Worm (Caenorhabditis elegans) whole organism, young adult: ENCODE data around the gene F35C8.8.

Experiments used
- D2030.7 ChIP-seq: fragments of 200-800 bp; sonication (Bioruptor generic); IDR thresholded peaks from 2 replicates; pipeline ENCODE4 v1.3.6; 2022; ENCODE audit warnings: missing genetic modification reagents, missing genetic modification characterization, missing compliant biosample characterization
- F10E7.11 ChIP-seq: sonication (generic microtip); optimal IDR thresholded peaks from 2 replicates; lab custom pipeline; 2017; ENCODE audit warnings: mild to moderate bottlenecking, missing genetic modification characterization, moderate library complexity, missing compliant biosample characterization
- F22D6.2 ChIP-seq: sonication (generic microtip); optimal IDR thresholded peaks from 2 replicates; lab custom pipeline; 2016; ENCODE audit warnings: mild to moderate bottlenecking, missing genetic modification characterization, missing compliant biosample characterization
- F23B12.7 ChIP-seq: sonication (generic microtip); optimal IDR thresholded peaks from 2 replicates; lab custom pipeline; 2017; ENCODE audit warnings: missing genetic modification characterization, mild to moderate bottlenecking, missing compliant biosample characterization, antibody characterized with exemption, moderate library complexity; ENCODE audit not compliant: insufficient read depth
- F37B4.10 ChIP-seq: fragments of 200-800 bp; sonication (Bioruptor generic); IDR thresholded peaks from 2 replicates; pipeline ENCODE4 v1.3.6; 2022; ENCODE audit warnings: missing genetic modification characterization, missing compliant biosample characterization
- Y53F4B.3 ChIP-seq: fragments of 200-800 bp; sonication (Bioruptor generic); IDR thresholded peaks from 2 replicates; pipeline ENCODE4 v1.3.6; 2022; ENCODE audit warnings: missing genetic modification reagents, missing genetic modification characterization, missing compliant biosample characterization
- Y67H2A.10 ChIP-seq: fragments of 200-800 bp; sonication (Bioruptor generic); conservative IDR thresholded peaks from 2 replicates; pipeline ENCODE4 v1.3.6; 2022; ENCODE audit warnings: missing genetic modification reagents, missing genetic modification characterization, missing compliant biosample characterization
- aptf-2 ChIP-seq: fragments of 200-800 bp; sonication (Bioruptor generic); conservative IDR thresholded peaks from 2 replicates; pipeline ENCODE4 v1.3.6; 2022; ENCODE audit warnings: missing genetic modification reagents, missing genetic modification characterization, missing compliant biosample characterization
- atf-7 ChIP-seq: sonication (generic microtip); optimal IDR thresholded peaks from 2 replicates; lab custom pipeline; 2017; ENCODE audit warnings: mild to moderate bottlenecking, missing genetic modification characterization, missing compliant biosample characterization
- attf-3 ChIP-seq: fragments of 200-800 bp; sonication (Bioruptor generic); conservative IDR thresholded peaks from 2 replicates; pipeline ENCODE4 v1.3.6; 2022; ENCODE audit warnings: missing genetic modification reagents, missing genetic modification characterization, missing compliant biosample characterization
- ceh-40 ChIP-seq: fragments of 200-800 bp; sonication (Bioruptor generic); IDR thresholded peaks from 2 replicates; pipeline ENCODE4 v1.3.6; 2022; ENCODE audit warnings: missing genetic modification characterization, missing compliant biosample characterization
- die-1 ChIP-seq: sonication (generic microtip); optimal IDR thresholded peaks from 2 replicates; lab custom pipeline; 2016; ENCODE audit warnings: missing genotype, mild to moderate bottlenecking, missing genetic modification characterization, missing compliant biosample characterization
- egl-44 ChIP-seq: fragments of 200-800 bp; sonication (Bioruptor generic); IDR thresholded peaks from 2 replicates; pipeline ENCODE4 v1.3.6; 2022; ENCODE audit warnings: missing genetic modification reagents, missing genetic modification characterization, missing compliant biosample characterization
- egrh-3 ChIP-seq: fragments of 200-800 bp; sonication (Bioruptor generic); IDR thresholded peaks from 2 replicates; pipeline ENCODE4 v1.3.6; 2022; ENCODE audit warnings: missing genetic modification reagents, missing genetic modification characterization, missing compliant biosample characterization
- ets-4 ChIP-seq: fragments of 200-800 bp; sonication (Bioruptor generic); optimal IDR thresholded peaks from 2 replicates; lab custom pipeline; 2018; ENCODE audit warnings: mild to moderate bottlenecking, missing genetic modification characterization, missing compliant biosample characterization
- him-1 ChIP-seq: sonication (generic microtip); optimal IDR thresholded peaks from 2 replicates; lab custom pipeline; 2016; ENCODE audit warnings: missing genotype, missing genetic modification reagents, missing genetic modification characterization, missing compliant biosample characterization
- hlh-12 ChIP-seq: sonication (generic microtip); optimal IDR thresholded peaks from 2 replicates; lab custom pipeline; 2016; ENCODE audit warnings: missing genetic modification characterization, missing compliant biosample characterization
- hsf-1 ChIP-seq: fragments of 200-800 bp; sonication (Bioruptor generic); IDR thresholded peaks from 2 replicates; pipeline ENCODE4 v1.3.6; 2022; ENCODE audit warnings: missing genetic modification reagents, missing genetic modification characterization, missing compliant biosample characterization
- lin-54 ChIP-seq: fragments of 200-800 bp; sonication (Bioruptor generic); optimal IDR thresholded peaks from 2 replicates; lab custom pipeline; 2018; ENCODE audit warnings: mild to moderate bottlenecking, missing genetic modification characterization, missing compliant biosample characterization
- lir-1 ChIP-seq: fragments of 200-800 bp; sonication (Bioruptor generic); conservative IDR thresholded peaks from 2 replicates; pipeline ENCODE4 v1.3.6; 2022; ENCODE audit warnings: missing genetic modification reagents, missing genetic modification characterization, missing compliant biosample characterization
- madf-10 ChIP-seq: sonication (generic microtip); optimal IDR thresholded peaks from 2 replicates; lab custom pipeline; 2016; ENCODE audit warnings: mild to moderate bottlenecking, missing genetic modification characterization, missing compliant biosample characterization
- madf-3 ChIP-seq: fragments of 200-800 bp; sonication (Bioruptor generic); IDR thresholded peaks from 2 replicates; pipeline ENCODE4 v1.3.6; 2022; ENCODE audit warnings: missing genetic modification reagents, missing genetic modification characterization, missing compliant biosample characterization
- madf-6 ChIP-seq: fragments of 200-800 bp; sonication (Bioruptor generic); IDR thresholded peaks from 2 replicates; pipeline ENCODE4 v1.3.6; 2022; ENCODE audit warnings: missing genetic modification reagents, missing genetic modification characterization, missing compliant biosample characterization
- madf-8 ChIP-seq: fragments of 200-800 bp; sonication (Bioruptor generic); conservative IDR thresholded peaks from 2 replicates; pipeline ENCODE4 v1.3.6; 2022; ENCODE audit warnings: missing genetic modification reagents, missing genetic modification characterization, missing compliant biosample characterization
- mcd-1 ChIP-seq: fragments of 200-800 bp; sonication (Bioruptor generic); IDR thresholded peaks from 2 replicates; pipeline ENCODE4 v1.3.6; 2022; ENCODE audit warnings: missing genetic modification reagents, missing genetic modification characterization, missing compliant biosample characterization
- nfyb-1 ChIP-seq: fragments of 200-800 bp; sonication (Bioruptor generic); IDR thresholded peaks from 2 replicates; pipeline ENCODE4 v1.3.6; 2022; ENCODE audit warnings: missing genetic modification reagents, missing genetic modification characterization, missing compliant biosample characterization
- nhr-179 ChIP-seq: sonication (generic microtip); optimal IDR thresholded peaks from 2 replicates; lab custom pipeline; 2016; ENCODE audit warnings: mild to moderate bottlenecking, missing genetic modification characterization, missing compliant biosample characterization
- rpc-1 ChIP-seq, 2 experiments: fragments of 150-350 bp in 1 of 2; sonication (generic microtip) in 1 of 2; optimal IDR thresholded peaks; 2 replicates each; lab custom pipeline; 2014 to 2018; ENCODE audit warnings: missing biosample characterization in 1 of 2, missing genetic modification characterization in 1 of 2, missing genetic modification reagents in 1 of 2, missing genotype in 1 of 2
- sdz-38 ChIP-seq: sonication (generic microtip); optimal IDR thresholded peaks from 2 replicates; lab custom pipeline; 2016; ENCODE audit warnings: missing genotype, missing genetic modification characterization, missing compliant biosample characterization
- snpc-1.1 ChIP-seq: sonication (generic microtip); optimal IDR thresholded peaks from 2 replicates; lab custom pipeline; 2017; ENCODE audit warnings: missing genetic modification characterization, mild to moderate bottlenecking, missing compliant biosample characterization, antibody characterized with exemption, moderate library complexity, missing genotype, missing genetic modification reagents; ENCODE audit not compliant: insufficient read depth
- zfh-2 ChIP-seq: fragments of 200-800 bp; sonication (Bioruptor generic); conservative IDR thresholded peaks from 2 replicates; pipeline ENCODE4 v1.3.6; 2022; ENCODE audit warnings: missing genetic modification reagents, missing genetic modification characterization, missing compliant biosample characterization
- zim-3 ChIP-seq: sonication (generic microtip); optimal IDR thresholded peaks from 2 replicates; lab custom pipeline; 2017; ENCODE audit warnings: mild to moderate bottlenecking, missing genetic modification characterization, moderate library complexity, missing compliant biosample characterization
- ztf-18 ChIP-seq: sonication (generic microtip); optimal IDR thresholded peaks from 2 replicates; lab custom pipeline; 2016; ENCODE audit warnings: missing genotype, mild to moderate bottlenecking, missing genetic modification characterization, missing compliant biosample characterization
- ztf-22 ChIP-seq: fragments of 200-800 bp; sonication (Bioruptor generic); optimal IDR thresholded peaks from 2 replicates; lab custom pipeline; 2018; ENCODE audit warnings: mild to moderate bottlenecking, missing genetic modification characterization, moderate library complexity, missing compliant biosample characterization
- ztf-25 ChIP-seq: fragments of 200-800 bp; sonication (Bioruptor generic); IDR thresholded peaks from 2 replicates; pipeline ENCODE4 v1.3.6; 2022; ENCODE audit warnings: missing genetic modification reagents, missing genetic modification characterization, missing compliant biosample characterization
- ztf-6 ChIP-seq: fragments of 200-800 bp; sonication (Bioruptor generic); IDR thresholded peaks from 2 replicates; pipeline ENCODE4 v1.3.6; 2022; ENCODE audit warnings: missing genetic modification reagents, missing genetic modification characterization, missing compliant biosample characterization

Gene F35C8.8

DNA sequence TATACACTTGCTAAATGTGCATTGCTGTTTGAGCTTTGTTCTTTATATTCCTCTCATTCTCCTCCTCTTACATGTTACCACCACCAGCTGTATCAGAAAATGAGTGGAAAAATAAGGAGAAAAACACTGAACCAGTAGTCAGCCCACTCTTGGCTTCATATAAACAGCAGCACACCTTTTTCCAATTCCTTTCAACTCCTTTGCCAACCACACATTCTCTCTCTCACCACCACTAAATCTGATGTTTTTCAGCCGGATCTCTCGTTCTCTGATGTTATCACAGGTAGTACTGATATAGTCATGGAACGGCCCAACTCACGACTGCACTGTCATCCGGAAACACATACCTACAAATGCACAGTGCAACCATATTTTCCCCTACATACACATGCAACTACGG, 14.1 kb upstream of the F35C8.8 start, which contains the start of gene kcnl-3:
Gene kcnl-3 (plus strand): TSS at position 301 of the 400 bp plus-strand sequence.
- no peak for TF ChIP-seq die-1 (tag; lab: Kevin White, UChicago)
- no peak for TF ChIP-seq aptf-2 (GFP tag; lab: Robert Waterston, UW)
- no peak for TF ChIP-seq F23B12.7
- TF ChIP-seq zfh-2, result no peak
- no peak for TF ChIP-seq ztf-22
- TF ChIP-seq nfyb-1 (GFP tag; lab: Robert Waterston, UW), result no peak
- no peak for TF ChIP-seq madf-8 (GFP tag; lab: Robert Waterston, UW)
- no peak for TF ChIP-seq ceh-40
- no peak for TF ChIP-seq madf-6 (GFP tag; lab: Robert Waterston, UW)
- TF ChIP-seq Y67H2A.10 (GFP tag; lab: Robert Waterston, UW), result no peak
- TF ChIP-seq ets-4, result no peak
- no peak for TF ChIP-seq ztf-6 (GFP tag; lab: Robert Waterston, UW)
- TF ChIP-seq snpc-1.1, result no peak
- TF ChIP-seq madf-3 (GFP tag; lab: Robert Waterston, UW), result no peak

DNA sequence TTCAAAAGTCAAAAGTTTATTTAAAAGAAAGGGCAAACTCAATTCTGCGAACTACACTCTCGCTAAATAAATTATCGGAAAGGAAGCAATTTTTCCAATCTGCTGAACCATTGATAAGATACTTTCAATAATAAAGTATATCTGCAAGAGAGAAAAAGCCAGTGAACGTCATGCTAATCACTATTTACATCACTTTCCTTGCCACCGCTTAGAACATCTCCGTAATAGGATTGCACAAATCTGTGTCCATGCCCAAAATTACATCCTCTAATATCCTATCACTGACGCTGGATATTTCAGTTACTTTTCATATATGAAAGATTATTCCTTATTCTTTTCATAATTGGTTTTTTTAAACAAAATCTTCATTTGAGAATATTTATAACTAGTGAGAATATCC, 10.3 kb upstream of the F35C8.8 start:
- no peak for TF ChIP-seq zim-3
- TF ChIP-seq atf-7 (tag; lab: Kevin White, UChicago), result no peak
- no peak for TF ChIP-seq ztf-25 (GFP tag; lab: Robert Waterston, UW)
- no peak for TF ChIP-seq F10E7.11
- no peak for TF ChIP-seq lin-54 (GFP tag; lab: Kevin White, UChicago)
- TF ChIP-seq F23B12.7, result no peak
- no peak for TF ChIP-seq ztf-18 (tag; lab: Kevin White, UChicago)
- no peak for TF ChIP-seq hlh-12
- no peak for TF ChIP-seq D2030.7 (GFP tag; lab: Robert Waterston, UW)

DNA sequence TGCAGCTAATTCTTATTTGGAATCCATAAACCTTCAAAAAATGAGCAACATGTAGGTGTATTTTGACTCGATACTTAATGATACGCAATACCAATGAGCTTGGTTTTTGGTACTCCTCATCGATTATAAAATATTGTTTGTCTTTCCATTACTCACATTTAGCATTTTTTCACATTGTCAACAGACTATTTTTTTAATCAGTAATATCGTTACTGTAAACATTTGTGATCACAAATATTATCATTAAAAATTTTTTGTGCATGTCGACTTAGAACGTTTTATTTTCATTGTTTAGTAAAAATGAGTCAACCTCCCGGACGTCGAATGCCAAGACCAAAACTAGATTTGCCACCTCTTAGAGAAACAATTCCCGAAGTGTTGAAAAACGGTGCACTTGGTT, 4.9 kb upstream of the F35C8.8 start, which contains the start of gene sek-5:
Gene sek-5 (plus strand): TSS at position 301 of the 400 bp plus-strand sequence.
- no peak for TF ChIP-seq Y53F4B.3 (GFP tag; lab: Robert Waterston, UW)
- no peak for TF ChIP-seq lir-1 (GFP tag; lab: Robert Waterston, UW)
- TF ChIP-seq mcd-1 (GFP tag; lab: Robert Waterston, UW), result no peak
- TF ChIP-seq him-1 (tag; lab: Kevin White, UChicago), result no peak
- no peak for TF ChIP-seq sdz-38 (tag; lab: Kevin White, UChicago)
- no peak for TF ChIP-seq hsf-1
- TF ChIP-seq egrh-3, result no peak
- no peak for TF ChIP-seq F22D6.2 (tag; lab: Kevin White, UChicago)
- TF ChIP-seq madf-10 (tag; lab: Kevin White, UChicago), result no peak
- no peak for TF ChIP-seq zfh-2
- TF ChIP-seq madf-6 (GFP tag; lab: Robert Waterston, UW), result no peak
- no peak for TF ChIP-seq egl-44 (GFP tag; lab: Robert Waterston, UW)
- TF ChIP-seq attf-3 (GFP tag; lab: Robert Waterston, UW), result no peak
- TF ChIP-seq ztf-6 (GFP tag; lab: Robert Waterston, UW), result no peak
- TF ChIP-seq ztf-22, result no peak
- no peak for TF ChIP-seq rpc-1 (optimal IDR thresholded peaks at IDR 0.05; lab: Kevin White, UChicago)
- no peak for TF ChIP-seq rpc-1 (tag; optimal IDR thresholded peaks at IDR 0.05; lab: Kevin White, UChicago)
- TF ChIP-seq nhr-179, result no peak
- TF ChIP-seq D2030.7 (GFP tag; lab: Robert Waterston, UW), result no peak
- TF ChIP-seq F37B4.10, result no peak
